Worm (Caenorhabditis elegans) whole organism, midembryonic: ENCODE results near the gene Y32B12B.2.

Source experiments
- T22C8.4 ChIP-seq: fragments of 200-800 bp; sonication (Bioruptor generic); IDR thresholded peaks from 2 replicates; pipeline ENCODE4 v1.3.6; 2022; ENCODE audit warnings: missing genetic modification characterization, missing compliant biosample characterization
- cog-1 ChIP-seq: sonication (generic microtip); optimal IDR thresholded peaks from 2 replicates; lab custom pipeline; 2016; ENCODE audit warnings: missing genetic modification characterization, missing compliant biosample characterization
- flt-1 ChIP-seq: fragments of 200-800 bp; sonication (Bioruptor generic); IDR thresholded peaks from 2 replicates; pipeline ENCODE4 v1.3.6; 2022; ENCODE audit warnings: missing genetic modification characterization, missing compliant biosample characterization
- med-1 ChIP-seq: sonication (generic microtip); optimal IDR thresholded peaks from 2 replicates; lab custom pipeline; 2017; ENCODE audit warnings: missing genetic modification characterization, mild to moderate bottlenecking, missing compliant biosample characterization, antibody characterized with exemption, missing genetic modification reagents; ENCODE audit not compliant: insufficient read depth
- tab-1 ChIP-seq: fragments of 200-800 bp; sonication (Bioruptor generic); IDR thresholded peaks from 2 replicates; pipeline ENCODE4 v1.3.6; 2022; ENCODE audit warnings: missing genetic modification characterization, missing compliant biosample characterization
- ztf-23 ChIP-seq: fragments of 200-800 bp; sonication (Bioruptor generic); IDR thresholded peaks from 2 replicates; pipeline ENCODE4 v1.3.6; 2022; ENCODE audit warnings: missing genetic modification reagents, missing genetic modification characterization, missing compliant biosample characterization

DNA sequence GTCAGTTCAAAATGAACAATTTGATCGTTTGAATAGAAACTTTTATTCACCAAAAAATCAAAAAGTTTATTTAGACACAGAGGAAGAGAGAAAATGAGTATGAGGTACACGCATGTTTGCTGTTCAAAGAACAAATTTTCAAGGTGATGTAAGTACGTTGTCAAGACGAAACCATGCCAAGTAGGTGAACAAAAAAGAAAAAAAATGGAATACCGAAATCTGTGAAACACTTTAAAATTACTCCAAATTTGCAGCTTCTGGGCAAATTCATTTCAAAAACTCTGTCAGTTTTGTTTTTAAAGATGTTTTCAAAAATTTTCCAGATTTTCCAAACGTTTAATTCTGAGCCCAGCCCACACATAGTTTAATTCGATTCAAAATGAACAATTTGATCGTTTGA, 42.2 kb downstream of the Y32B12B.2 start, which contains the start of gene nhr-271:
- TF ChIP-seq med-1 (GFP tag; lab: Kevin White, UChicago) (no peak), tab-1 (GFP tag; lab: Robert Waterston, UW) (no peak), cog-1 (no peak), T22C8.4 (no peak), flt-1 (no peak), ztf-23 (no peak)
